Fruit fly (Drosophila melanogaster) whole organism, prepupa: ENCODE measurements around the gene CG44574.

Source experiments
- CG16779 ChIP-seq: fragments of 200-800 bp; sonication (Bioruptor generic); optimal IDR thresholded peaks from 3 replicates; lab custom pipeline; 2017; ENCODE audit warnings: missing biosample characterization, mild to moderate bottlenecking, missing genetic modification characterization
- CG3032 ChIP-seq: fragments of 200-800 bp; optimal IDR thresholded peaks from 2 replicates; lab custom pipeline; 2019; ENCODE audit warnings: missing biosample characterization, mild to moderate bottlenecking, missing genetic modification characterization, moderate library complexity
- CG6792 ChIP-seq: fragments of 200-800 bp; sonication (Bioruptor generic); optimal IDR thresholded peaks from 3 replicates; lab custom pipeline; 2016; ENCODE audit warnings: missing biosample characterization, missing genetic modification characterization

DNA sequence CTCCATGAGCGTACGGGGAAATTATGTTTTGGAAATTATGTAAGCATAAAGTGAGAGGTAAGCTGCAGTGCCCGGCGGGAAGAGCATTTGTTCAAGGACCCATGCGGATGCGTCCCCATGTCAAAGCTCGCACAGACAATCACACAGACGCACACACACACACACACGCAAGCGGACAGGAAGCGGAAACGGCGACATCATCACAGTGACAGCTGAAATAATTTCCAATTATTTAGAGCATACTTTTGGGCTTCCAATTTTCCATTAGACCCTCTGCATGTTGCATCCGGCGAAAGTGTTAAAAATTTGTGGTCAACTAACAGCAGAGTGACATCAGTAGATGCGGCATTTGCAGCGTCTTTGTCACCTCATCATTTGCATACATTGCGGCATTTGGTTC is 16.8 kb upstream of the CG44574 start:
- TF ChIP-seq CG3032 (tag; lab: Kevin White, UChicago) (no peak), CG16779 (tag; lab: Kevin White, UChicago) (no peak), CG6792 (GFP tag; lab: Kevin White, UChicago) (no peak)
